Worm (Caenorhabditis elegans): ENCODE results near the gene Y77E11A.16.
A peak's percentile ranks its signal among the peaks of the same experiment; 100 is the strongest.

Y77E11A.16 gene

DNA sequence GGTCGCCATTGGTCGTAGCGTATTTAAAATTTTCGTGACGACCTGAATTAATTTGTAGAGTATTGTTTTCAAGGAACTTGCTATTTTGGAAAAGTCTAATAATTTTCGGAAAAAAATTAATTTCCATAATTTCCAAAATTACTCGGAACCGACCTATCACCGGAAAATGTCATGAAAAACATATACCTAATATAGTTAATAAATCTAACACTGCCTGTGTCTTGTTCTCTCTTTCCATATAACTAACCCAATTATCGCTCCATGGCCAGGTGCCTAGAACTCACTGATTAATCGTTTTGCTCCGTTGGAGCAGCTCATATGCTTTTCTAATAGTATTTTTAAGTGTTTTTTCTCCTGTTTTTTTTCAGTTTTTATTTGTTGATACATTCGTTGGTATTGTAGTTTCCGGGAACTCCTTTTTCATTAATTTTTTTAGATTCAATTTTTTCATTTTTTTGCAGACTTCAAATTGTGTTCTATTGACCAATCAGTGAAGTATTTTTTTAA lies at the start of gene Y77E11A.16:
Gene Y77E11A.16, plus strand, starts transcription at position 457 of the 507 bp plus-strand sequence.
- TF ChIP-seq hrde-1 (tag; optimal IDR thresholded peaks at IDR 0.05; ENCODE audit: borderline replicate concordance) (no peak), F57A8.1 (GFP tag; optimal IDR thresholded peaks at IDR 0.05) (no peak), lin-35 (GFP tag; optimal IDR thresholded peaks at IDR 0.05) (no peak), ama-1 (optimal IDR thresholded peaks at IDR 0.05) (no peak), ama-1 (GFP tag; optimal IDR thresholded peaks at IDR 0.05) (no peak), lir-1 (GFP tag; conservative IDR thresholded peaks at IDR 0.05) (no peak), F57C9.4 (tag; optimal IDR thresholded peaks at IDR 0.05) (no peak)

DNA sequence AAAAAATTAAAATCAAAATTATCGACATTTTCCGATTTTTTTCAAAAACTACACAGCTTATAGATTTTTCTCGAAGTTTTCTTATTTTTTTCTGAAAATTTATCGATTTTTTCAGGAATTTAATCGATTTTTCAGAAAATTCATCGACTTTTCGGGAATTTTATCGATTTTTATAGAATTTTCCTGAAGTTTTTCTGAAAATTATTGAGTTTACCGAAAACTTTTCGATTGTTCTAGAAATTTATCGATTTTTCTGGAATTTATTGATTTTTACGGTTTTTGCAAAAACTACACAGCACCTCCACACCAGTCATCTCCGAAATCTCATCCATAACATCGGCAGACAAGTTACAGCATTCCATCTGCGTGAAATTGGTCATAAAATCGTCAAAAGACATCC lies 47.6 kb upstream of the Y77E11A.16 start:
- TF ChIP-seq snpc-3.4 (tag; optimal IDR thresholded peaks at IDR 0.05): no peak
- no peak for TF ChIP-seq sdz-38 (tag; optimal IDR thresholded peaks at IDR 0.05)
- no peak for TF ChIP-seq K12H6.12 (tag; optimal IDR thresholded peaks at IDR 0.05)
- no peak for TF ChIP-seq ceh-58 (GFP tag; IDR thresholded peaks at IDR 0.05)
- TF ChIP-seq pbrm-1 (GFP tag; IDR thresholded peaks at IDR 0.05): no peak
- no peak for TF ChIP-seq hmg-20 (GFP tag; IDR thresholded peaks at IDR 0.05)
- no peak for TF ChIP-seq unc-130 (GFP tag; optimal IDR thresholded peaks at IDR 0.05)
- TF ChIP-seq egl-44 (GFP tag; IDR thresholded peaks at IDR 0.05): no peak
- no peak for TF ChIP-seq sptf-2 (GFP tag; optimal IDR thresholded peaks at IDR 0.05)
- TF ChIP-seq lsl-1 (GFP tag; optimal IDR thresholded peaks at IDR 0.05): no peak
- TF ChIP-seq ceh-27 (GFP tag; optimal IDR thresholded peaks at IDR 0.05): no peak
- no peak for TF ChIP-seq fkh-3 (tag; optimal IDR thresholded peaks at IDR 0.05)
- TF ChIP-seq attf-3 (GFP tag; conservative IDR thresholded peaks at IDR 0.05): no peak
- TF ChIP-seq hsf-1 (GFP tag; IDR thresholded peaks at IDR 0.05): no peak
- TF ChIP-seq hrde-1 (tag; optimal IDR thresholded peaks at IDR 0.05; ENCODE audit: borderline replicate concordance): no peak
- TF ChIP-seq lin-35 (GFP tag; optimal IDR thresholded peaks at IDR 0.05): no peak
- TF ChIP-seq dox-1 (GFP tag; IDR thresholded peaks at IDR 0.05): no peak
- TF ChIP-seq ama-1 (optimal IDR thresholded peaks at IDR 0.05): no peak
- no peak for TF ChIP-seq ama-1 (GFP tag; optimal IDR thresholded peaks at IDR 0.05)
- no peak for TF ChIP-seq ceh-91 (GFP tag; IDR thresholded peaks at IDR 0.05)

DNA sequence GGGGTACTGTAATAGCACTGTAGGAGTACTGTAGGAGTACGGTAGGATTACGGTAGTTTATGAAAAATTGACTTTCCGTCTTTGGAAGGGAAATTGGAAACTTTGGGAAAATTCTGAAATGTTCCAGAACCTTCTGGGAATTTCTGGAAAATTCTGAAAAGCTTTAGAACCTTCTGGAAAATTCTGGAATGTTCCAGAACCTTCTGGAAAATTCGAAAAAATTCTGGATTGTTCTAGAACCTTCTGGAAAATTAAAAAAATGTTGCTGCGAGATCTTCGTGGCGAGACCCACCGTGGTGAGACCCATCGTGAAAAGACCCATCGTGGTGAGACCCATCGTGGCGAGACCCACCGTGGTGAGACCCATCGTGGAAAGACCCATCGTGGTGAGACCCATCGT lies 45.1 kb upstream of the Y77E11A.16 start:
- TF ChIP-seq ekl-4 (GFP tag; IDR thresholded peaks at IDR 0.05): 0 out of 2 replicates have a peak, but pooled peaks have one; percentile 28
- TF ChIP-seq F33H1.4 (GFP tag; IDR thresholded peaks at IDR 0.05): peak; percentile 20; the same call in 1 of the 2 replicates
- TF ChIP-seq Y79H2A.3 (GFP tag; conservative IDR thresholded peaks at IDR 0.05): 0 out of 2 replicates have a peak, but pooled peaks have one; percentile 13
- 0 out of 2 replicates have a peak, but pooled peaks have one; percentile 13 for TF ChIP-seq ztf-25 (GFP tag; IDR thresholded peaks at IDR 0.05)
- TF ChIP-seq hsf-1 (GFP tag; IDR thresholded peaks at IDR 0.05): peak; percentile 94

DNA sequence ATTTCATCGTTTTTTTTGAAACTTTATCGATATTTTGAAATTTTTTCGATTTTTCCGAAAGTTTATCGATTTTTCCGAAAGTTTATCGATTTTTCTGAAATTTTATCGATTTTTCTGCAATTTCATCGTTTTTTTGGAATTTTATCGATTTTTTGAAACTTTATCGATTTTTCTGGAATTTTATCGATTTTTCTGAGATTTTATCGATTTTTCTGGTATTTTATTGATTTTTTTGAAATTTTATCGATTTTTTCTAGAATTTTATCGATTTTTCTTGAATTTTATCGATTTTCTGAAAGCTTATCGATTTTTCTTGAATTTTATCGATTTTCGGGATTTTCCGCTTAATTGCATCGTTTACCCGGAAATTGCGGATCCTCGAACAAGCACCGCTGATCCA lies 41.7 kb upstream of the Y77E11A.16 start:
- TF ChIP-seq let-607 (tag; optimal IDR thresholded peaks at IDR 0.05): no peak
- TF ChIP-seq somi-1 (GFP tag; optimal IDR thresholded peaks at IDR 0.05): no peak
- TF ChIP-seq lin-54 (GFP tag; optimal IDR thresholded peaks at IDR 0.05): no peak
- TF ChIP-seq hmg-1.2 (GFP tag; IDR thresholded peaks at IDR 0.05): no peak
- no peak for TF ChIP-seq unc-130 (GFP tag; optimal IDR thresholded peaks at IDR 0.05)
- TF ChIP-seq B0035.1 (tag; optimal IDR thresholded peaks at IDR 0.05): no peak
- no peak for TF ChIP-seq aptf-2 (GFP tag; conservative IDR thresholded peaks at IDR 0.05)
- TF ChIP-seq egl-18 (GFP tag; IDR thresholded peaks at IDR 0.05): no peak
- TF ChIP-seq nhr-27 (tag; optimal IDR thresholded peaks at IDR 0.05): no peak
- TF ChIP-seq him-1 (tag; optimal IDR thresholded peaks at IDR 0.05): no peak
- no peak for TF ChIP-seq efl-1 (GFP tag; optimal IDR thresholded peaks at IDR 0.05)
- no peak for TF ChIP-seq lin-35 (GFP tag; optimal IDR thresholded peaks at IDR 0.05)
- no peak for TF ChIP-seq nhr-80 (tag; optimal IDR thresholded peaks at IDR 0.05)
- no peak for TF ChIP-seq F52B5.7 (tag; optimal IDR thresholded peaks at IDR 0.05)
- no peak for TF ChIP-seq ceh-91 (GFP tag; IDR thresholded peaks at IDR 0.05)
- TF ChIP-seq nhr-179 (tag; optimal IDR thresholded peaks at IDR 0.05): no peak
